Worm (Caenorhabditis elegans) whole organism, midembryonic: Measurements from ENCODE around the gene nspg-7.2.

Source experiments
- tab-1 ChIP-seq: fragments of 200-800 bp; sonication (Bioruptor generic); IDR thresholded peaks from 2 replicates; pipeline ENCODE4 v1.3.6; 2022; ENCODE audit warnings: missing genetic modification characterization, missing compliant biosample characterization
- ztf-29 ChIP-seq: fragments of 200-800 bp; sonication (Bioruptor generic); IDR thresholded peaks from 2 replicates; pipeline ENCODE4 v1.3.6; 2022; ENCODE audit warnings: missing genetic modification reagents, missing genetic modification characterization, missing compliant biosample characterization

- TF ChIP-seq tab-1 (GFP tag; lab: Robert Waterston, UW) = no peak
- TF ChIP-seq ztf-29 (GFP tag; lab: Robert Waterston, UW) = no peak
Observed at ce11 chrIII:3306322-3306721, 48.1 kb upstream of the nspg-7.2 start.
